Fruit fly (Drosophila melanogaster): ENCODE results near the gene CG31441.

CG31441 gene

dm6 chr3R:11221437-11222230 is 14.5 kb upstream of the CG31441 start, which contains the start of the genes CG6693 and RpL3 (continued):
- TF ChIP-seq en (GFP tag; optimal IDR thresholded peaks at IDR 0.05) (no peak), CG17186 (GFP tag; optimal IDR thresholded peaks at IDR 0.05) (peak; percentile 80), CG12299 (tag; optimal IDR thresholded peaks at IDR 0.05) (peak; percentile 83), vfl (GFP tag; optimal IDR thresholded peaks at IDR 0.05) (peak; percentile 63), Hr39 (optimal IDR thresholded peaks at IDR 0.05) (no peak), CG13123 (GFP tag; optimal IDR thresholded peaks at IDR 0.05) (peak; percentile 49), CG11695 (GFP tag; IDR thresholded peaks at IDR 0.05) (peak; percentile 57; the same call in 2 of the 3 replicates), CoRest (tag; optimal IDR thresholded peaks at IDR 0.05) (peak; percentile 44), Mes4 (GFP tag; optimal IDR thresholded peaks at IDR 0.05) (peak; percentile 81), sr (GFP tag; IDR thresholded peaks at IDR 0.05) (peak; percentile 67; the same call in 2 of the 3 replicates), CG6791 (GFP tag; IDR thresholded peaks at IDR 0.05; ENCODE audit: partially characterized antibody) (no peak; the same call in 2 of the 3 replicates), dati (GFP tag; IDR thresholded peaks at IDR 0.05) (0 out of 2 replicates have a peak, but pooled peaks have one; percentile 29), CG18262 (tag; optimal IDR thresholded peaks at IDR 0.05) (peak; percentile 69), sens (GFP tag) (peak; percentile 97), HmgD (GFP tag; optimal IDR thresholded peaks at IDR 0.05) (peak; percentile 23), HHEX (GFP tag; optimal IDR thresholded peaks at IDR 0.05) (peak; percentile 87), fu2 (GFP tag; optimal IDR thresholded peaks at IDR 0.05) (peak; percentile 37), CG10147 (GFP tag; optimal IDR thresholded peaks at IDR 0.05) (peak; percentile 12), hbn (GFP tag; IDR thresholded peaks at IDR 0.05; ENCODE audit: partially characterized antibody) (no peak), CG7357 (GFP tag; IDR thresholded peaks at IDR 0.05) (0 out of 3 replicates have a peak, but pooled peaks have one; percentile 24), PHDP (tag; optimal IDR thresholded peaks at IDR 0.05) (peak; percentile 86), CG5180 (GFP tag; optimal IDR thresholded peaks at IDR 0.05) (peak; percentile 59), gro (GFP tag; optimal IDR thresholded peaks at IDR 0.05) (peak; percentile 87), CG14710 (tag; optimal IDR thresholded peaks at IDR 0.05) (peak; percentile 91), CG16813 (GFP tag; IDR thresholded peaks at IDR 0.05; ENCODE audit: partially characterized antibody) (no peak), CG8281 (tag; optimal IDR thresholded peaks at IDR 0.05) (peak; percentile 30), CG8944 (GFP tag; optimal IDR thresholded peaks at IDR 0.05) (peak; percentile 4), z (GFP tag; IDR thresholded peaks at IDR 0.05) (peak; percentile 56; the same call in 1 of the 3 replicates), Usf (GFP tag; optimal IDR thresholded peaks at IDR 0.05) (no peak), corto (GFP tag; optimal IDR thresholded peaks at IDR 0.05) (no peak), CG6683 (GFP tag; optimal IDR thresholded peaks at IDR 0.05) (peak; percentile 65), aop (GFP tag; IDR thresholded peaks at IDR 0.05) (no peak), CG31388 (GFP tag; optimal IDR thresholded peaks at IDR 0.05) (no peak), al (GFP tag; IDR thresholded peaks at IDR 0.05) (peak; percentile 29; the same call in 1 of the 2 replicates), CG14860 (GFP tag; IDR thresholded peaks at IDR 0.05; ENCODE audit: partially characterized antibody) (no peak), NC2α (GFP tag; optimal IDR thresholded peaks at IDR 0.05) (peak; percentile 88), CTCF (GFP tag; optimal IDR thresholded peaks at IDR 0.05) (peak; percentile 64), CG3838 (GFP tag; optimal IDR thresholded peaks at IDR 0.05) (peak; percentile 25), Camta (GFP tag; optimal IDR thresholded peaks at IDR 0.05) (peak; percentile 38), Hand (GFP tag; optimal IDR thresholded peaks at IDR 0.05) (peak; percentile 77), CG10654 (GFP tag; optimal IDR thresholded peaks at IDR 0.05) (peak; percentile 57), CG4360 (GFP tag; IDR thresholded peaks at IDR 0.05) (no peak), CG3065 (GFP tag; optimal IDR thresholded peaks at IDR 0.05) (peak; percentile 18), ci (GFP tag; IDR thresholded peaks at IDR 0.05) (peak; percentile 95), sim (GFP tag; IDR thresholded peaks at IDR 0.05) (no peak), mam (GFP tag; optimal IDR thresholded peaks at IDR 0.05) (peak; percentile 54), Gsc (GFP tag; IDR thresholded peaks at IDR 0.05) (no peak), CG11456 (GFP tag; IDR thresholded peaks at IDR 0.05) (peak; percentile 84), grau (tag; optimal IDR thresholded peaks at IDR 0.05) (peak; percentile 77), az2 (GFP tag; optimal IDR thresholded peaks at IDR 0.05) (peak; percentile 5)

All from whole organism, embryonic.